Worm (Caenorhabditis elegans) whole organism, L3 larva: ENCODE results near the gene doxa-1.

Source experiments
- egl-5 ChIP-seq: fragments of 150-350 bp; optimal IDR thresholded peaks from 2 replicates; lab custom pipeline; 2017; ENCODE audit warnings: missing biosample characterization, missing genetic modification reagents, missing genetic modification characterization, inconsistent platforms
- fkh-10 ChIP-seq: sonication (generic microtip); optimal IDR thresholded peaks from 2 replicates; lab custom pipeline; 2017; ENCODE audit warnings: missing biosample characterization, missing genetic modification reagents, missing genetic modification characterization
- mdl-1 ChIP-seq: fragments of 150-350 bp; optimal IDR thresholded peaks from 2 replicates; lab custom pipeline; 2014; ENCODE audit warnings: missing biosample characterization, missing genetic modification characterization
- nhr-43 ChIP-seq: sonication (generic microtip); optimal IDR thresholded peaks from 2 replicates; lab custom pipeline; 2016; ENCODE audit warnings: mild to moderate bottlenecking, missing genetic modification characterization, missing compliant biosample characterization; ENCODE audit not compliant: poor library complexity, severe bottlenecking
- nhr-67 ChIP-seq: fragments of 150-350 bp; optimal IDR thresholded peaks from 2 replicates; lab custom pipeline; 2014; ENCODE audit warnings: missing biosample characterization, missing genetic modification characterization
- pqm-1 ChIP-seq: fragments of 150-350 bp; optimal IDR thresholded peaks from 2 replicates; lab custom pipeline; 2017; ENCODE audit warnings: missing biosample characterization, missing genetic modification characterization, inconsistent platforms

- TF ChIP-seq egl-5 (no peak), pqm-1 (no peak), nhr-67 (tag; lab: Kevin White, UChicago) (no peak), mdl-1 (tag; lab: Kevin White, UChicago) (no peak), nhr-43 (no peak), fkh-10 (no peak)
Observed at ce11 chrIII:8621002-8621401, 40.1 kb downstream of the doxa-1 start.
